Fruit fly (Drosophila melanogaster) whole organism, pupa: ENCODE data around the gene CG13482.
A peak's percentile ranks its signal among the peaks of the same experiment; 100 is the strongest.

Source experiments
- CG10348 ChIP-seq: fragments of 200-800 bp; sonication (Bioruptor generic); IDR thresholded peaks from 2 replicates; pipeline ENCODE4 v1.3.6; 2022; ENCODE audit warnings: missing biosample characterization, missing genetic modification characterization
- CG12605 ChIP-seq: fragments of 200-800 bp; sonication (Bioruptor generic); IDR thresholded peaks from 2 replicates; pipeline ENCODE4 v1.3.6; 2022; ENCODE audit warnings: missing biosample characterization, missing genetic modification characterization
- CG13204 ChIP-seq: fragments of 200-800 bp; sonication (Bioruptor generic); optimal IDR thresholded peaks from 2 replicates; lab custom pipeline; 2018; ENCODE audit warnings: missing biosample characterization, mild to moderate bottlenecking, missing genetic modification characterization, moderate library complexity
- CG14655 ChIP-seq: fragments of 200-800 bp; sonication (Bioruptor generic); optimal IDR thresholded peaks from 3 replicates; lab custom pipeline; 2017; ENCODE audit warnings: mild to moderate bottlenecking, missing biosample characterization, missing genetic modification reagents, missing genetic modification characterization
- CG15710 ChIP-seq: fragments of 200-800 bp; sonication (Bioruptor generic); optimal IDR thresholded peaks from 2 replicates; lab custom pipeline; 2018; ENCODE audit warnings: missing biosample characterization, mild to moderate bottlenecking, missing genetic modification characterization, moderate library complexity
- CG17806 ChIP-seq: fragments of 200-800 bp; sonication (Bioruptor generic); optimal IDR thresholded peaks from 2 replicates; lab custom pipeline; 2018; ENCODE audit warnings: missing biosample characterization, mild to moderate bottlenecking, missing genetic modification characterization, moderate library complexity
- CG32121 ChIP-seq: fragments of 200-800 bp; sonication (Bioruptor generic); IDR thresholded peaks from 2 replicates; pipeline ENCODE4 v1.3.6; 2022; ENCODE audit warnings: missing biosample characterization, missing genetic modification characterization
- CG34367 ChIP-seq: fragments of 200-800 bp; sonication (Bioruptor generic); optimal IDR thresholded peaks from 2 replicates; lab custom pipeline; 2018; ENCODE audit warnings: missing biosample characterization, mild to moderate bottlenecking, missing genetic modification characterization
- CG4496 ChIP-seq: fragments of 200-800 bp; sonication (Bioruptor generic); IDR thresholded peaks from 3 replicates; pipeline ENCODE4 v1.3.6; 2022; ENCODE audit warnings: missing biosample characterization, missing genetic modification characterization
- CG8159 ChIP-seq: fragments of 200-800 bp; sonication (Bioruptor generic); optimal IDR thresholded peaks from 3 replicates; lab custom pipeline; 2018; ENCODE audit warnings: missing biosample characterization, mild to moderate bottlenecking, missing genetic modification characterization, moderate library complexity
- CG8301 ChIP-seq: fragments of 200-800 bp; sonication (Bioruptor generic); optimal IDR thresholded peaks from 2 replicates; lab custom pipeline; 2018; ENCODE audit warnings: missing biosample characterization, mild to moderate bottlenecking, missing genetic modification characterization
- CG9948 ChIP-seq: fragments of 200-800 bp; sonication (Bioruptor generic); optimal IDR thresholded peaks from 2 replicates; lab custom pipeline; 2018; ENCODE audit warnings: missing biosample characterization, mild to moderate bottlenecking, missing genetic modification characterization, moderate library complexity
- D1 ChIP-seq: fragments of 200-800 bp; sonication (Bioruptor generic); optimal IDR thresholded peaks from 2 replicates; lab custom pipeline; 2018; ENCODE audit warnings: missing biosample characterization, mild to moderate bottlenecking, missing genetic modification characterization, moderate library complexity
- EcR ChIP-seq: fragments of 200-800 bp; sonication (Bioruptor generic); optimal IDR thresholded peaks from 3 replicates; lab custom pipeline; 2019; ENCODE audit warnings: missing biosample characterization, missing genetic modification characterization, mild to moderate bottlenecking, moderate library complexity, missing genetic modification reagents
- Ets98B ChIP-seq: fragments of 200-800 bp; sonication (Bioruptor generic); IDR thresholded peaks from 2 replicates; pipeline ENCODE4 v1.3.6; 2022; ENCODE audit warnings: missing biosample characterization, missing genetic modification characterization
- Pif1A ChIP-seq: fragments of 200-800 bp; sonication (Bioruptor generic); optimal IDR thresholded peaks from 3 replicates; lab custom pipeline; 2016; ENCODE audit warnings: missing biosample characterization, missing genetic modification characterization
- Pif1B ChIP-seq: fragments of 200-800 bp; sonication (Bioruptor generic); optimal IDR thresholded peaks from 3 replicates; lab custom pipeline; 2016; ENCODE audit warnings: missing biosample characterization, missing genetic modification characterization
- Snoo ChIP-seq: fragments of 200-800 bp; sonication (Bioruptor generic); optimal IDR thresholded peaks from 3 replicates; lab custom pipeline; 2017; ENCODE audit warnings: missing biosample characterization, mild to moderate bottlenecking, missing genetic modification characterization, inconsistent platforms
- fd96Ca ChIP-seq: fragments of 200-800 bp; sonication (Bioruptor generic); IDR thresholded peaks from 3 replicates; pipeline ENCODE4 v1.3.6; 2022; ENCODE audit warnings: missing biosample characterization, missing genetic modification characterization
- gl ChIP-seq: fragments of 200-800 bp; sonication (Bioruptor generic); optimal IDR thresholded peaks from 2 replicates; lab custom pipeline; 2018; ENCODE audit warnings: missing biosample characterization, mild to moderate bottlenecking, missing genetic modification characterization
- rn ChIP-seq: fragments of 200-800 bp; sonication (Bioruptor generic); IDR thresholded peaks from 2 replicates; pipeline ENCODE4 v1.3.6; 2022; ENCODE audit warnings: missing biosample characterization, missing genetic modification characterization

Gene CG13482

DNA sequence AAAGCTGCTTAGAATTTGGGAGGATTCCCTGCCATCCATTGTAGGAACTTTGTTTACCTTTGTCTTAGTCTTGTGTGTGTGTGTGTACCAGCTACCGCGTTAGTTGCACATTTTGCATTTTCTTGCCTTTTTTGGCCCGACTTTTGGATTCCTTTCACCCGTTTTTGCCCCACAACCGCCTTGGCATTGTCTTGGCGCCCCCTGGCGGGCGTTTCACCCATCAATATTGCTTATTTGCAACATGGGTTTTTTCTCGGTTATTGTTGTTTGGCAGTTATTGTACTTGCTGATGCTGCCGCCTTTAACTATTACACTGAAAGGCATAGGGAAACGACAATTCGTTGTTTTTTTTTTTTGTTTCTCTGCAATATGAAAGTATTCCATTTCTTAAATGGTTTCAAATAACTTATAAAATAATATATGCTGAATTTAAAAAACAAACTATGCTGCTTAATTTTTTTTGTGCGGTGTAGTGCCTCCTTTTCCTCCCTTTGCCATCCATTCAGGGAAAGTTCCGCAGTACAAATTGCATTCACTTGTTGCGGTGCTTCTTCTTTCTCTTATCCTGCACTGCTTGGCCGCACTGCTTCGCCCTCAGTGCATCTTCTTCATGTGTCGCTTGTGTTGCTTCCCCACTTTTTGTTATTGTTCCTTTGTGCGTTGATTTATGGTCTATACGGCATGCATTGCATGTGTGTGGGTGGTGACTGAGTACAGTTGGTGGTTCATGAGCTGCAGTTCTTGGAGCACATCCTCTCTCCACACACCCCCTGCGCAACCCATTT is 27.6 kb downstream of the CG13482 start:
- TF ChIP-seq CG8301 (tag; lab: Kevin White, UChicago), result peak; percentile 2
- TF ChIP-seq CG4496, result no peak
- no peak for TF ChIP-seq Snoo (tag; lab: Kevin White, UChicago)
- TF ChIP-seq Ets98B, result no peak
- TF ChIP-seq CG32121 (GFP tag; lab: Robert Waterston, UW), result no peak
- TF ChIP-seq CG17806 (tag; lab: Kevin White, UChicago), result no peak
- TF ChIP-seq Pif1B (GFP tag; lab: Kevin White, UChicago), result no peak
- TF ChIP-seq fd96Ca, result no peak
- TF ChIP-seq D1, result no peak
- peak; percentile 1 for TF ChIP-seq CG8159 (tag; lab: Kevin White, UChicago)
- TF ChIP-seq Pif1A (GFP tag; lab: Kevin White, UChicago), result no peak
- TF ChIP-seq CG15710 (tag; lab: Kevin White, UChicago), result peak; percentile 15
- peak; percentile 17 for TF ChIP-seq CG14655 (GFP tag; lab: Kevin White, UChicago)
- TF ChIP-seq CG34367, result no peak
- TF ChIP-seq CG12605 (GFP tag; lab: Robert Waterston, UW), result no peak
- TF ChIP-seq CG13204, result no peak
- no peak for TF ChIP-seq CG10348 (GFP tag; lab: Robert Waterston, UW)
- no peak for TF ChIP-seq gl (tag; lab: Kevin White, UChicago)
- TF ChIP-seq CG9948 (tag; lab: Kevin White, UChicago), result peak; percentile 29
- no peak for TF ChIP-seq rn
- no peak for TF ChIP-seq EcR (GFP tag; lab: Kevin White, UChicago)

DNA sequence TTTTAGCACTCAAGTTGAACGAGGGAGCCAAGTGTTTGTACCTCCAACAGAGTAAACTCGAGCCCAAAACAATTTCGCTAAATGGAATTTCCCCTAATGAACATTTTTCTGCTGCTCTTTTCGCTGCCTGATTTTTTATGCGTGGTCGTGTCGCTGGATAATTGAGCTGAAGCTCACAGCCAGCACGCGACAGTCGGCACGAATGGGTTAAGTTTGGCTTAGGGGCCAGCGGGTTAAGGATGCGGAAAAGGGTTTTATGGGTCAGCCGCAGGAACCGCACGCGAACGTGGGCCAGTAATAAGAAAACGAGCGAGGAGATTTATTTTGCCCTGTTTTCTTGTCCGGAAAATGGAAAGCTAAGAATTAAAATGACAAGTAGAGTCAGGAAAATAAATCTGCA is 29.8 kb downstream of the CG13482 start:
- no peak for TF ChIP-seq CG14655 (GFP tag; lab: Kevin White, UChicago)
- TF ChIP-seq CG9948 (tag; lab: Kevin White, UChicago), result no peak
- TF ChIP-seq Pif1B (GFP tag; lab: Kevin White, UChicago), result no peak
- no peak for TF ChIP-seq D1
- TF ChIP-seq gl (tag; lab: Kevin White, UChicago), result no peak
- TF ChIP-seq Ets98B, result no peak
- TF ChIP-seq CG17806 (tag; lab: Kevin White, UChicago), result no peak
- TF ChIP-seq EcR (GFP tag; lab: Kevin White, UChicago), result no peak
- no peak for TF ChIP-seq CG8159 (tag; lab: Kevin White, UChicago)
- no peak for TF ChIP-seq CG12605 (GFP tag; lab: Robert Waterston, UW)
- no peak for TF ChIP-seq CG32121 (GFP tag; lab: Robert Waterston, UW)
- TF ChIP-seq fd96Ca, result no peak
- TF ChIP-seq CG15710 (tag; lab: Kevin White, UChicago), result no peak

DNA sequence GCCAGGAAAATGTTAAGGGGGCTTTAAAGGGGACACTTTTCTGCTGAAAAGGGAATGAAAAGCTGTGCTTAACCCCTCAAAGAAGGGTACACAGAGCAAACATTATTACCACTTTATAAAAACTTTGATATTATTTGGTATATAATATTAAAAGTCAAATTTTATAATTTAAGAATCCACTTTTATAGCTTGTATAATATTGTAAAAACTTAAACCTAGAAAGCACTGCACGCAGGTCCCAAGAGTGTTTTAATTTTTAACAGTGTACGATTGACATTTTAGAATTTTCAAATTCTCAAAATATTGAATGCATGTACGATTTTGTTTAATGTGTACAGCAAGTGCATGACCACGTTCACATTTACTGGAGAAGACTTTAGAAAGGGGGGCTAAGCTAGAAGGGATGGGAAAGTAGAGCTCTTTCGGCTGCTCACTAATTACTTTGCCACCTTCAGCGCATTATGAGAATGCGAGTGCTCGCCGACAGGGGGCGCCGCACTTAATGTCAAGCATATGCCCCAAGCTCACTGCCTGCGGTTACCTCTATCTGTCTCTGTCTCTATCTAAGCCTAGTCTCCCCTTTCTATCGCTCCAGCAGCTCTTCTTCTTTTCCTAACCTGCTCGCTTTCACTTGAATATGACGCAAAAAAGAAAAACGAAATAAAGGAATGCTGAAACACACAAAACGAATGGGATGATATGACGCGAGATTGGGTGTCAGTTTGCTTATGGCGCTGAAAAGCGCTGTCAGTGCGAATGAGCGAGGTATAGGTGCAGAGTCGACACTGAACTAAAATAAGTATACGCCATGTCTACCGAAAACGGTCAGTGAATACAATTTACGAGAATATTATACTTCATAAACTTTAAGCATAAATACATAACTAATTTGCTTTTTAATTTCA is 30.9 kb downstream of the CG13482 start:
- TF ChIP-seq rn (no peak), CG9948 (tag; lab: Kevin White, UChicago) (peak; percentile 54), CG34367 (no peak), CG8301 (tag; lab: Kevin White, UChicago) (peak; percentile 36), CG4496 (0 out of 3 replicates have a peak, but pooled peaks have one; percentile 20), Pif1B (GFP tag; lab: Kevin White, UChicago) (no peak), fd96Ca (0 out of 3 replicates have a peak, but pooled peaks have one; percentile 24), D1 (no peak), gl (tag; lab: Kevin White, UChicago) (no peak), CG14655 (GFP tag; lab: Kevin White, UChicago) (peak; percentile 49), CG15710 (tag; lab: Kevin White, UChicago) (no peak), CG8159 (tag; lab: Kevin White, UChicago) (peak; percentile 62), CG12605 (GFP tag; lab: Robert Waterston, UW) (no peak)

DNA sequence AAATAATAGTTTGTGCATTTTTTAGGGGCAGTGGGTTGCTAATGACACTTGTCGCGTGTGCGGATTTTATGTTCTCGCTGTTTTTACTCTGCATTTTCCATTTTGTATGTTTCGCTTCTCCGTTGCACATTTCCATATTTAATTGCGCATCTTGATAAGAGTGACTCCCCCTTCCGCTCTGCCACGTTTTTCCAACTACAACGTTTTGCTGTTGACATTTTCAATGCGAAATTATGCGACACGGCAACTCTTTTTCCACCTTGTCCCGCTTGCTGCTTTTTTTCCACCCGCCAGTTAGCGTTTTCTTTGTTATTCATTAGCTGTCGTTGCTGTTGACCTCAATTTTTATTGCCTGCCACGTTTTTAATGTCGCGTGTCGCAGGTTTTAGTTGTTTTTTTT is 32.9 kb downstream of the CG13482 start:
- TF ChIP-seq CG32121 (GFP tag; lab: Robert Waterston, UW) (no peak), fd96Ca (0 out of 3 replicates have a peak, but pooled peaks have one; percentile 26)

DNA sequence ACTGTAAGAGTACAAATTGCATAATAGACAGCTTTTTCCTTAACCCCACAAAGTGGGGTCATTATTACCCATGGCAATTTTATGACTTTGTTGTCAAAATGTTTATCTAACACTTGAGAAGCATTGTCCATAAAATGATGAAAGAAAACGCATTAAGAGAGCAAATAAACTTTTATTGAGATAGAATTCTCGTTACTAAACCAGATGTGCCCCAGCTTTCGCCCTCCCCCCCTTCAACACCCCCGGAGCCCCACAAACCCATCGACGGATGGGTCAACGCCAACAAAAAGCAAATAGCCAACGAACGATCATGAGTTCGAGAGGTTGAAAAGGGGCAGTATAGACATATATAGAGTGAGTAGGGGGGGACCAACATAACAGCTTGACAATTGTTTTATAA is 33.5 kb downstream of the CG13482 start:
- TF ChIP-seq CG32121 (GFP tag; lab: Robert Waterston, UW) (no peak), rn (no peak), Pif1B (GFP tag; lab: Kevin White, UChicago) (no peak), CG4496 (no peak), CG8301 (tag; lab: Kevin White, UChicago) (no peak), EcR (GFP tag; lab: Kevin White, UChicago) (no peak), CG14655 (GFP tag; lab: Kevin White, UChicago) (no peak), CG13204 (no peak), fd96Ca (no peak), CG8159 (tag; lab: Kevin White, UChicago) (no peak), Ets98B (no peak), CG12605 (GFP tag; lab: Robert Waterston, UW) (no peak)
- TF ChIP-seq, all 21 proteins: peak for 0
